Fruit fly (Drosophila melanogaster) whole organism, pupa: ENCODE data around the gene Neu2.

ENCODE experiments used
- CG10348 ChIP-seq: fragments of 200-800 bp; sonication (Bioruptor generic); IDR thresholded peaks from 2 replicates; pipeline ENCODE4 v1.3.6; 2022; ENCODE audit warnings: missing biosample characterization, missing genetic modification characterization
- CG13204 ChIP-seq: fragments of 200-800 bp; sonication (Bioruptor generic); optimal IDR thresholded peaks from 2 replicates; lab custom pipeline; 2018; ENCODE audit warnings: missing biosample characterization, mild to moderate bottlenecking, missing genetic modification characterization, moderate library complexity
- CG15710 ChIP-seq: fragments of 200-800 bp; sonication (Bioruptor generic); optimal IDR thresholded peaks from 2 replicates; lab custom pipeline; 2018; ENCODE audit warnings: missing biosample characterization, mild to moderate bottlenecking, missing genetic modification characterization, moderate library complexity
- CG17806 ChIP-seq: fragments of 200-800 bp; sonication (Bioruptor generic); optimal IDR thresholded peaks from 2 replicates; lab custom pipeline; 2018; ENCODE audit warnings: missing biosample characterization, mild to moderate bottlenecking, missing genetic modification characterization, moderate library complexity
- CG34367 ChIP-seq: fragments of 200-800 bp; sonication (Bioruptor generic); optimal IDR thresholded peaks from 2 replicates; lab custom pipeline; 2018; ENCODE audit warnings: missing biosample characterization, mild to moderate bottlenecking, missing genetic modification characterization
- CG8301 ChIP-seq: fragments of 200-800 bp; sonication (Bioruptor generic); optimal IDR thresholded peaks from 2 replicates; lab custom pipeline; 2018; ENCODE audit warnings: missing biosample characterization, mild to moderate bottlenecking, missing genetic modification characterization
- D1 ChIP-seq: fragments of 200-800 bp; sonication (Bioruptor generic); optimal IDR thresholded peaks from 2 replicates; lab custom pipeline; 2018; ENCODE audit warnings: missing biosample characterization, mild to moderate bottlenecking, missing genetic modification characterization, moderate library complexity
- EcR ChIP-seq: fragments of 200-800 bp; sonication (Bioruptor generic); optimal IDR thresholded peaks from 3 replicates; lab custom pipeline; 2019; ENCODE audit warnings: missing biosample characterization, missing genetic modification characterization, mild to moderate bottlenecking, moderate library complexity, missing genetic modification reagents
- Pif1A ChIP-seq: fragments of 200-800 bp; sonication (Bioruptor generic); optimal IDR thresholded peaks from 3 replicates; lab custom pipeline; 2016; ENCODE audit warnings: missing biosample characterization, missing genetic modification characterization
- Pif1B ChIP-seq: fragments of 200-800 bp; sonication (Bioruptor generic); optimal IDR thresholded peaks from 3 replicates; lab custom pipeline; 2016; ENCODE audit warnings: missing biosample characterization, missing genetic modification characterization
- fd96Ca ChIP-seq: fragments of 200-800 bp; sonication (Bioruptor generic); IDR thresholded peaks from 3 replicates; pipeline ENCODE4 v1.3.6; 2022; ENCODE audit warnings: missing biosample characterization, missing genetic modification characterization
- gl ChIP-seq: fragments of 200-800 bp; sonication (Bioruptor generic); optimal IDR thresholded peaks from 2 replicates; lab custom pipeline; 2018; ENCODE audit warnings: missing biosample characterization, mild to moderate bottlenecking, missing genetic modification characterization
- rn ChIP-seq: fragments of 200-800 bp; sonication (Bioruptor generic); IDR thresholded peaks from 2 replicates; pipeline ENCODE4 v1.3.6; 2022; ENCODE audit warnings: missing biosample characterization, missing genetic modification characterization

DNA sequence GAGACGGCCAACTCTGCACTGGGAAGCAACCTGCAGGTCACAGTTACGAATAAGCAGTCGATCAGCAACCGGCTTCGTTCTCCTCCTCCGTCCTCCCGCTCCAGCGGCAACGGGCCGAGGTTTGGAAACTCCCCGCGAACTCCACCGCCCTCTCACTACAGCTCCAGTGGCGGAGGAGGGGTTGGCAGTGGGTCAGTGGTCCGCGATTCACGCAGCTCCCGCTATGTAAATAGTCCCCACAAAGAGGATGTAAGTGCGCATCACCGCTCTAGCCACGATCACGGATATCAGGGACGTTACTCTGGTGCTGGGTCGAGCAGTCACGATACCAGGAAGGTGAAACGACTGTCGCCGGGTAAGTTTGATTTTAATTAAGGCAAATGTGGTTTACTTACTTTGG, 28.0 kb upstream of the Neu2 start:
- TF ChIP-seq CG8301 (tag; lab: Kevin White, UChicago): no peak
- no peak for TF ChIP-seq fd96Ca (GFP tag; lab: Robert Waterston, UW)
- no peak for TF ChIP-seq CG17806 (tag; lab: Kevin White, UChicago)
- no peak for TF ChIP-seq rn (GFP tag; lab: Robert Waterston, UW)
- TF ChIP-seq CG34367 (tag; lab: Kevin White, UChicago): no peak
- no peak for TF ChIP-seq EcR (GFP tag; lab: Kevin White, UChicago)
- TF ChIP-seq Pif1B: no peak
- no peak for TF ChIP-seq CG15710 (tag; lab: Kevin White, UChicago)
- no peak for TF ChIP-seq CG13204
- TF ChIP-seq gl: no peak
- no peak for TF ChIP-seq D1 (tag; lab: Kevin White, UChicago)
- TF ChIP-seq Pif1A: no peak
- no peak for TF ChIP-seq CG10348 (GFP tag; lab: Robert Waterston, UW)
